Worm (Caenorhabditis elegans) whole organism, L1 larva: ENCODE data around the gene F23A7.4.

Experiments
- C34B4.2 ChIP-seq: sonication (generic microtip); optimal IDR thresholded peaks from 2 replicates; lab custom pipeline; 2017; ENCODE audit warnings: mild to moderate bottlenecking, missing genetic modification characterization, missing compliant biosample characterization
- Y116A8C.19 ChIP-seq: sonication (generic microtip); optimal IDR thresholded peaks from 2 replicates; lab custom pipeline; 2016; ENCODE audit warnings: missing compliant biosample characterization, missing genetic modification characterization, borderline replicate concordance
- aha-1 ChIP-seq: fragments of 150-350 bp; optimal IDR thresholded peaks from 2 replicates; lab custom pipeline; 2014; ENCODE audit warnings: missing biosample characterization, missing genetic modification characterization
- alr-1 ChIP-seq: fragments of 200-800 bp; sonication (Bioruptor generic); optimal IDR thresholded peaks from 2 replicates; lab custom pipeline; 2018; ENCODE audit warnings: borderline replicate concordance, mild to moderate bottlenecking, missing genetic modification characterization, missing compliant biosample characterization
- aly-2 ChIP-seq: fragments of 150-350 bp; optimal IDR thresholded peaks from 2 replicates; lab custom pipeline; 2014; ENCODE audit warnings: missing biosample characterization, missing genetic modification characterization
- blmp-1 ChIP-seq: fragments of 150-350 bp; optimal IDR thresholded peaks from 2 replicates; lab custom pipeline; 2014; ENCODE audit warnings: missing biosample characterization, missing genetic modification characterization
- ceh-63 ChIP-seq: fragments of 200-800 bp; sonication (Bioruptor generic); optimal IDR thresholded peaks from 2 replicates; lab custom pipeline; 2018; ENCODE audit warnings: mild to moderate bottlenecking, missing genetic modification characterization, missing compliant biosample characterization
- ceh-8 ChIP-seq: fragments of 200-800 bp; sonication (Bioruptor generic); optimal IDR thresholded peaks from 2 replicates; lab custom pipeline; 2018; ENCODE audit warnings: mild to moderate bottlenecking, missing genetic modification characterization, moderate library complexity, missing compliant biosample characterization
- ceh-90 ChIP-seq: sonication (generic microtip); optimal IDR thresholded peaks from 2 replicates; lab custom pipeline; 2016; ENCODE audit warnings: missing genetic modification characterization, missing compliant biosample characterization
- efl-1 ChIP-seq, 4 experiments: fragments of 150-350 bp; optimal IDR thresholded peaks in 3 of 4; peaks in 1 of 4; 1 replicate in 1 of 4; 2 replicates in 3 of 4; lab custom pipeline; 2014; ENCODE audit warnings: missing biosample characterization in 2 of 4, missing genetic modification characterization in 2 of 4, missing genetic modification reagents in 2 of 4
- egl-13 ChIP-seq: sonication (generic microtip); optimal IDR thresholded peaks from 2 replicates; lab custom pipeline; 2016; ENCODE audit warnings: missing genotype, missing genetic modification reagents, missing genetic modification characterization, missing compliant biosample characterization
- egl-27 ChIP-seq, 2 experiments: fragments of 150-350 bp in 1 of 2; sonication (generic microtip); optimal IDR thresholded peaks; 3 replicates each; lab custom pipeline; 2017 to 2018; ENCODE audit warnings: missing biosample characterization in 2 of 2, missing genetic modification characterization in 2 of 2, missing genetic modification reagents in 2 of 2
- elt-2 ChIP-seq: sonication (generic microtip); optimal IDR thresholded peaks from 2 replicates; lab custom pipeline; 2016; ENCODE audit warnings: missing genetic modification characterization, mild to moderate bottlenecking, inconsistent platforms, missing compliant biosample characterization, missing genetic modification reagents
- elt-3 ChIP-seq, 6 experiments: fragments of 150-350 bp in 1 of 6; sonication (generic microtip); optimal IDR thresholded peaks; 2 replicates each; lab custom pipeline; 2017 to 2018; ENCODE audit warnings: missing biosample characterization in 6 of 6, missing genetic modification characterization in 6 of 6, inconsistent platforms in 1 of 6
- fkh-10 ChIP-seq: sonication (generic microtip); optimal IDR thresholded peaks from 2 replicates; lab custom pipeline; 2017; ENCODE audit warnings: missing biosample characterization, missing genetic modification reagents, missing genetic modification characterization
- hlh-17 ChIP-seq: fragments of 200-800 bp; sonication (Bioruptor generic); optimal IDR thresholded peaks from 2 replicates; lab custom pipeline; 2018; ENCODE audit warnings: missing genetic modification characterization, mild to moderate bottlenecking, missing compliant biosample characterization, moderate library complexity, borderline replicate concordance
- isw-1 ChIP-seq: fragments of 200-800 bp; sonication (Bioruptor generic); IDR thresholded peaks from 2 replicates; pipeline ENCODE4 v1.3.6; 2022; ENCODE audit warnings: missing genetic modification characterization, missing compliant biosample characterization
- jun-1 ChIP-seq: fragments of 150-350 bp; optimal IDR thresholded peaks from 2 replicates; lab custom pipeline; 2014; ENCODE audit warnings: missing biosample characterization, missing genetic modification reagents, missing genetic modification characterization
- lin-14 ChIP-seq: fragments of 200-800 bp; sonication (Bioruptor generic); optimal IDR thresholded peaks from 2 replicates; lab custom pipeline; 2018; ENCODE audit warnings: mild to moderate bottlenecking, missing genetic modification characterization, moderate library complexity, missing compliant biosample characterization
- lin-15B ChIP-seq: fragments of 150-350 bp; sonication (generic microtip); optimal IDR thresholded peaks from 3 replicates; lab custom pipeline; 2014; ENCODE audit warnings: missing biosample characterization, missing genetic modification characterization
- lin-35 ChIP-seq, 2 experiments: fragments of 150-350 bp; optimal IDR thresholded peaks; 2 replicates each; lab custom pipeline; 2014; ENCODE audit warnings: missing biosample characterization in 2 of 2, missing genetic modification characterization in 2 of 2, missing genetic modification reagents in 2 of 2
- lin-39 ChIP-seq: fragments of 150-350 bp; optimal IDR thresholded peaks from 2 replicates; lab custom pipeline; 2014; ENCODE audit warnings: missing biosample characterization, missing genetic modification reagents, missing genetic modification characterization
- lir-3 ChIP-seq: sonication (generic microtip); optimal IDR thresholded peaks from 2 replicates; lab custom pipeline; 2016; ENCODE audit warnings: mild to moderate bottlenecking, missing genetic modification characterization, moderate library complexity, missing compliant biosample characterization; ENCODE audit not compliant: poor library complexity
- lsy-2 ChIP-seq, 2 experiments: fragments of 150-350 bp; optimal IDR thresholded peaks; 2 replicates each; lab custom pipeline; 2014; ENCODE audit warnings: missing biosample characterization in 2 of 2, missing genetic modification characterization in 2 of 2
- mdl-1 ChIP-seq, 2 experiments: fragments of 150-350 bp; optimal IDR thresholded peaks; 2 replicates each; lab custom pipeline; 2014 to 2017; ENCODE audit warnings: missing biosample characterization in 2 of 2, missing genetic modification characterization in 2 of 2, inconsistent platforms in 1 of 2
- mep-1 ChIP-seq: fragments of 150-350 bp; optimal IDR thresholded peaks from 2 replicates; lab custom pipeline; 2014; ENCODE audit warnings: missing biosample characterization, missing genetic modification characterization
- nhr-19 ChIP-seq: fragments of 200-800 bp; sonication (Bioruptor generic); conservative IDR thresholded peaks from 2 replicates; pipeline ENCODE4 v1.3.6; 2022; ENCODE audit warnings: missing genetic modification characterization, missing compliant biosample characterization
- nhr-20 ChIP-seq: sonication (generic microtip); optimal IDR thresholded peaks from 2 replicates; lab custom pipeline; 2016; ENCODE audit warnings: mild to moderate bottlenecking, missing genetic modification characterization, missing compliant biosample characterization
- nhr-47 ChIP-seq: sonication (generic microtip); optimal IDR thresholded peaks from 2 replicates; lab custom pipeline; 2016; ENCODE audit warnings: mild to moderate bottlenecking, missing genetic modification characterization, moderate library complexity, missing compliant biosample characterization
- nhr-71 ChIP-seq: sonication (generic microtip); optimal IDR thresholded peaks from 2 replicates; lab custom pipeline; 2016; ENCODE audit warnings: mild to moderate bottlenecking, missing genetic modification characterization, moderate library complexity, missing compliant biosample characterization
- nhr-84 ChIP-seq: sonication (generic microtip); optimal IDR thresholded peaks from 2 replicates; lab custom pipeline; 2017; ENCODE audit warnings: missing biosample characterization, missing genetic modification characterization
- nhr-85 ChIP-seq: sonication (generic microtip); peaks from one replicate; lab custom pipeline; 2016; ENCODE audit warnings: missing genetic modification characterization, inconsistent platforms, missing compliant biosample characterization
- nhr-90 ChIP-seq: sonication (generic microtip); optimal IDR thresholded peaks from 2 replicates; lab custom pipeline; 2016; ENCODE audit warnings: mild to moderate bottlenecking, missing genetic modification characterization, missing compliant biosample characterization; ENCODE audit not compliant: poor library complexity
- pax-3 ChIP-seq: fragments of 200-800 bp; sonication (Bioruptor generic); optimal IDR thresholded peaks from 2 replicates; lab custom pipeline; 2018; ENCODE audit warnings: mild to moderate bottlenecking, missing genetic modification characterization, moderate library complexity, missing compliant biosample characterization
- pqm-1 ChIP-seq: sonication (generic microtip); optimal IDR thresholded peaks from 3 replicates; lab custom pipeline; 2017; ENCODE audit warnings: missing biosample characterization, missing genetic modification characterization
- rnt-1 ChIP-seq: sonication (generic microtip); optimal IDR thresholded peaks from 2 replicates; lab custom pipeline; 2016; ENCODE audit warnings: mild to moderate bottlenecking, missing genetic modification characterization, moderate library complexity, missing compliant biosample characterization
- snpc-4 ChIP-seq: fragments of 150-350 bp; optimal IDR thresholded peaks from 2 replicates; lab custom pipeline; 2014; ENCODE audit warnings: missing biosample characterization, missing genetic modification characterization
- snu-23 ChIP-seq: sonication (generic microtip); optimal IDR thresholded peaks from 2 replicates; lab custom pipeline; 2016; ENCODE audit warnings: missing genetic modification characterization, missing compliant biosample characterization
- sup-37 ChIP-seq: fragments of 200-800 bp; sonication (Bioruptor generic); optimal IDR thresholded peaks from 2 replicates; lab custom pipeline; 2018; ENCODE audit warnings: mild to moderate bottlenecking, missing genetic modification characterization, missing compliant biosample characterization
- tlp-1 ChIP-seq: fragments of 150-350 bp; optimal IDR thresholded peaks from 2 replicates; lab custom pipeline; 2014; ENCODE audit warnings: missing biosample characterization, missing genetic modification characterization
- unc-86 ChIP-seq: sonication (generic microtip); optimal IDR thresholded peaks from 2 replicates; lab custom pipeline; 2016; ENCODE audit warnings: missing genetic modification characterization, missing compliant biosample characterization
- zip-4 ChIP-seq: fragments of 200-800 bp; sonication (Bioruptor generic); optimal IDR thresholded peaks from 2 replicates; lab custom pipeline; 2018; ENCODE audit warnings: mild to moderate bottlenecking, missing genetic modification characterization, moderate library complexity, missing compliant biosample characterization
- ztf-4 ChIP-seq: fragments of 150-350 bp; optimal IDR thresholded peaks from 2 replicates; lab custom pipeline; 2014; ENCODE audit warnings: missing biosample characterization, missing genetic modification characterization

The F23A7.4 gene

DNA sequence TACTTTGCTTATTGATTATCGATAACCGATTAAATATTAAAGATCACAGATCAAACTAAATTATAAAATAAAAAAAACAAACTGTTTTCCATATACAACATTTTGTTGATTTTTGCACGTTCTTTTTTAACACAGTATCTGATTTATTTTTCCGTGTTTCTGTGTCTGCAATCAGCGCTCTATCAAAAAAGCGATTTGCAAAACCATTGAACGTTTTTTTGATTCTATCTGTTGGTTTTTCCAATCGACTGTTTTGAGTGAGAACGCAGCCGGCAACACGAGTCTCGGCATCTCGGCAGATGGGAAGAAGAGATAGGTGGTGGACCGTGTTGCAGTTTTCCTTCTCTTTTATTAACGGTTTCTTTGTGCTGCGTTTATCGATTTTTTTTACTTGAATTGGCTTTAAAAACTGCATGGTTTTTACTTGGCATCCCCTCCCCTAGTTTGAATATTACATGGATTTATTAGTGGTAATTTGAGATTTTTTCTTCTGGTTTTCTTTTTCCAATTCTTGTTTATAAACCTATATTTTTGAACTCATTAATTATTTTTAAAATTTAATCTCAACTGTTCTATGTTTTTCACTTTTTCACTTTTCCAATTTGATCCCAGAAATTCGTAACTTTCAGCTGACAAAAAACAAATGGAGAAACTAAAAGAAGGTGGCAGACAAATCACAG is 23.0 kb upstream of the F23A7.4 start, which contains the start of gene slc-25A21:
Gene slc-25A21, plus strand, starts transcription at position 630 of the 680 bp plus-strand sequence.
- TF ChIP-seq blmp-1 (tag; lab: Kevin White, UChicago): peak; percentile 26
- no peak for TF ChIP-seq mep-1
- TF ChIP-seq nhr-85: peak; percentile 63
- TF ChIP-seq lin-14: peak; percentile 53

DNA sequence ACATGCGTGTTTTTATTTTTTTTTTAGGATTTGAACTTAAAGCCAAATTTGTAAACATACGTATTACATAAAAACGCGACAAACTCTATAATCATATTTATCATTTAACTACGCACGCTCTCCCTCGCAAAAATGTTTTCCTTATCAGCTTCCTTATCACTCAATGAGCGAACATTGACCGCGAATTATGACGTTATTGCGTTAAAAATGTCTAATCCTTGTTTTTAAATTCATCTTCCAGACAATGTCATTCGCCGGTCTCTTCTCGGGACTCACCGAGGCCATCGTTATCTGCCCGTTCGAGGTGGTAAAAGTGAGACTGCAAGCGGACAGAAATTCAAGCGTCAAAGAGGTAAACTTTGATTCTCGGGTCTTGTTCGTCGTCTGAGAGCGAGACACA is 19.8 kb upstream of the F23A7.4 start:
- peak; percentile 66 for TF ChIP-seq nhr-20
- TF ChIP-seq nhr-47 (tag; lab: Kevin White, UChicago): peak; percentile 15
- no peak for TF ChIP-seq aha-1
- no peak for TF ChIP-seq nhr-84 (tag; lab: Kevin White, UChicago)
- TF ChIP-seq tlp-1 (tag; lab: Kevin White, UChicago): no peak
- TF ChIP-seq ztf-4 (tag; lab: Kevin White, UChicago): no peak
- no peak for TF ChIP-seq fkh-10
- no peak for TF ChIP-seq lin-15B
- no peak for TF ChIP-seq unc-86 (tag; lab: Kevin White, UChicago)
- no peak for TF ChIP-seq Y116A8C.19 (tag; lab: Kevin White, UChicago)
- TF ChIP-seq lir-3 (tag; lab: Kevin White, UChicago): no peak
- TF ChIP-seq lsy-2 (tag; optimal IDR thresholded peaks at IDR 0.05; lab: Kevin White, UChicago): no peak
- peak; percentile 19 for TF ChIP-seq snu-23 (GFP tag; lab: Kevin White, UChicago)
- TF ChIP-seq egl-27 (tag; optimal IDR thresholded peaks at IDR 0.05; lab: Kevin White, UChicago): no peak
- no peak for TF ChIP-seq zip-4
- TF ChIP-seq ceh-63 (GFP tag; lab: Kevin White, UChicago): no peak
- no peak for TF ChIP-seq alr-1 (tag; lab: Kevin White, UChicago)
- TF ChIP-seq ceh-90: no peak
- TF ChIP-seq efl-1 (optimal IDR thresholded peaks at IDR 0.05; lab: Kevin White, UChicago): no peak
- peak in 1 of 2 experiments; percentile 3 for TF ChIP-seq efl-1 (GFP tag; optimal IDR thresholded peaks at IDR 0.05 in 1 of 2; lab: Kevin White, UChicago)
- TF ChIP-seq nhr-71 (tag; lab: Kevin White, UChicago): peak; percentile 73
- no peak for TF ChIP-seq rnt-1 (tag; lab: Kevin White, UChicago)
- TF ChIP-seq aly-2 (tag; lab: Kevin White, UChicago): no peak
- no peak for TF ChIP-seq snpc-4 (tag; lab: Kevin White, UChicago)
- no peak for TF ChIP-seq lin-39 (tag; lab: Kevin White, UChicago)
- TF ChIP-seq elt-3 (tag; optimal IDR thresholded peaks at IDR 0.05; lab: Kevin White, UChicago): peak; percentile 89 to 98 (median 94)
- TF ChIP-seq C34B4.2 (tag; lab: Kevin White, UChicago): no peak
- TF ChIP-seq jun-1: peak; percentile 14
- no peak for TF ChIP-seq pqm-1 (tag; lab: Kevin White, UChicago)
- TF ChIP-seq mdl-1 (tag; optimal IDR thresholded peaks at IDR 0.05; lab: Kevin White, UChicago): peak in 1 of 2 experiments; percentile 18
- no peak for TF ChIP-seq sup-37 (GFP tag; lab: Kevin White, UChicago)
- TF ChIP-seq nhr-85: peak; percentile 76
- peak in 1 of 2 experiments; percentile 65 for TF ChIP-seq lin-35 (GFP tag; optimal IDR thresholded peaks at IDR 0.05; lab: Kevin White, UChicago)
- TF ChIP-seq isw-1 (GFP tag; lab: Robert Waterston, UW): no peak
- TF ChIP-seq hlh-17 (GFP tag; lab: Kevin White, UChicago): no peak
- peak; percentile 52 for TF ChIP-seq lin-14
- TF ChIP-seq nhr-90 (tag; lab: Kevin White, UChicago): peak; percentile 60
- TF ChIP-seq pax-3 (tag; lab: Kevin White, UChicago): no peak
- no peak for TF ChIP-seq egl-13 (tag; lab: Kevin White, UChicago)
- peak; percentile 99 for TF ChIP-seq elt-2 (tag; lab: Kevin White, UChicago)
- no peak for TF ChIP-seq ceh-8 (GFP tag; lab: Kevin White, UChicago)
- peak; percentile 78 for TF ChIP-seq nhr-19 (GFP tag; lab: Robert Waterston, UW)
- TF ChIP-seq blmp-1 (tag; lab: Kevin White, UChicago): peak; percentile 22
